Worm (Caenorhabditis elegans) whole organism, L4 larva: Measurements from ENCODE around the gene srz-11.
"Not testable (repeated sequence)": the region's sequence is repeated elsewhere in the genome, so short reads cannot be mapped to it uniquely, and the experiment has no call there.

Experiments used
- F26F4.8 ChIP-seq: fragments of 200-800 bp; sonication (Bioruptor generic); conservative IDR thresholded peaks from 2 replicates; pipeline ENCODE4 v1.3.6; 2022; ENCODE audit warnings: missing genetic modification characterization, missing compliant biosample characterization
- dve-1 ChIP-seq: sonication (generic microtip); optimal IDR thresholded peaks from 2 replicates; lab custom pipeline; 2017; ENCODE audit warnings: antibody characterized with exemption, mild to moderate bottlenecking, missing genetic modification characterization, missing compliant biosample characterization; ENCODE audit not compliant: insufficient read depth
- lin-29 ChIP-seq: fragments of 200-800 bp; sonication (Bioruptor generic); IDR thresholded peaks from 2 replicates; pipeline ENCODE4 v1.3.6; 2022; ENCODE audit warnings: missing genetic modification reagents, missing genetic modification characterization, missing compliant biosample characterization

The srz-11 gene

DNA sequence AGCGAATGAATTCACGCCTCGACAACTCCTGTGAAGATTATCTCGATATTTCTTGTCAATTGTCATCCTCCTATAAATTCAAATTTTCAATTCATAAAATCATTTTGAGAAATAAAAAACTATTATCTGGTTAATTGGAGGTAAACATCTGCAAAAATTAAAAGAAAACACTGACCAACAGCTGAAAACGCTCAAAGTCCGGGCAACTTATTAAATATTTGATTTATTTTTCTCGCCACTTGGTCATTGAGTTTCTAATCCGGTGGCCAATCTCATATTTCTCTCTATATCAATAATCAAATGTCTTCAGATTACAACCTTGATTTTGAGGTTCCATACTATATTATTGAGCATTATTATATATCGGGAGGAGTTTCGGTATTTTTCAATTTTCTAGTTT lies 49.0 kb downstream of the srz-11 start, which contains the start of gene sri-24:
TSS of gene sri-24 (plus strand) at position 301 of the 400 bp plus-strand sequence.
- TF ChIP-seq lin-29 (GFP tag; lab: Robert Waterston, UW); F26F4.8 (GFP tag; lab: Robert Waterston, UW); dve-1 (tag; lab: Kevin White, UChicago): not testable (repeated sequence)
